Fruit fly (Drosophila melanogaster): ENCODE measurements around the gene CG13005.

- TF ChIP-seq CTCF (optimal IDR thresholded peaks at IDR 0.05), result no peak
- TF ChIP-seq CG8478 (optimal IDR thresholded peaks at IDR 0.05), result no peak
Observed at dm6 chrX:16848978-16849377, 45.5 kb downstream of the CG13005 start.
